Worm (Caenorhabditis elegans) whole organism, L2 larva: ENCODE results near the gene ZC196.4.

ENCODE experiments used
- Y55F3AM.14 ChIP-seq: fragments of 200-800 bp; sonication (Bioruptor generic); optimal IDR thresholded peaks from 2 replicates; lab custom pipeline; 2018; ENCODE audit warnings: mild to moderate bottlenecking, missing genetic modification characterization, missing compliant biosample characterization
- aly-2 ChIP-seq: fragments of 150-350 bp; optimal IDR thresholded peaks from 2 replicates; lab custom pipeline; 2014; ENCODE audit warnings: missing biosample characterization, missing genetic modification characterization
- egl-27 ChIP-seq: sonication (generic microtip); optimal IDR thresholded peaks from 3 replicates; lab custom pipeline; 2017; ENCODE audit warnings: missing biosample characterization, missing genetic modification reagents, missing genetic modification characterization
- lin-13 ChIP-seq: fragments of 150-350 bp; optimal IDR thresholded peaks from 2 replicates; lab custom pipeline; 2014; ENCODE audit warnings: missing biosample characterization, missing genetic modification reagents, missing genetic modification characterization
- lsy-2 ChIP-seq, 2 experiments: fragments of 150-350 bp in 1 of 2; sonication (generic microtip) in 1 of 2; optimal IDR thresholded peaks; 2 replicates each; lab custom pipeline; 2014 to 2017; ENCODE audit warnings: missing biosample characterization in 2 of 2, missing genetic modification characterization in 2 of 2
- nhr-77 ChIP-seq: fragments of 150-350 bp; optimal IDR thresholded peaks from 2 replicates; lab custom pipeline; 2014; ENCODE audit warnings: missing biosample characterization, missing genetic modification characterization
- skn-1 ChIP-seq: sonication (generic microtip); optimal IDR thresholded peaks from 2 replicates; lab custom pipeline; 2017; ENCODE audit warnings: missing biosample characterization, missing genetic modification characterization
- snpc-4 ChIP-seq: fragments of 150-350 bp; optimal IDR thresholded peaks from 2 replicates; lab custom pipeline; 2014; ENCODE audit warnings: missing biosample characterization, missing genetic modification characterization
- unc-62 ChIP-seq: fragments of 150-350 bp; optimal IDR thresholded peaks from 2 replicates; lab custom pipeline; 2014; ENCODE audit warnings: missing biosample characterization, missing genetic modification reagents, missing genetic modification characterization
- zag-1 ChIP-seq: fragments of 150-350 bp; optimal IDR thresholded peaks from 2 replicates; lab custom pipeline; 2014; ENCODE audit warnings: missing biosample characterization, missing genetic modification characterization
- ztf-11 ChIP-seq: sonication (generic microtip); optimal IDR thresholded peaks from 2 replicates; lab custom pipeline; 2017; ENCODE audit warnings: missing biosample characterization, missing genetic modification characterization

- TF ChIP-seq lin-13 (no peak), skn-1 (no peak), unc-62 (GFP tag; lab: Kevin White, UChicago) (no peak), zag-1 (no peak), snpc-4 (tag; lab: Kevin White, UChicago) (no peak), ztf-11 (no peak), Y55F3AM.14 (GFP tag; lab: Kevin White, UChicago) (no peak), aly-2 (no peak), lsy-2 (tag; optimal IDR thresholded peaks at IDR 0.05; lab: Kevin White, UChicago) (no peak), egl-27 (tag; lab: Kevin White, UChicago) (no peak), nhr-77 (no peak)
These were observed 49.1 kb upstream of the ZC196.4 start for ce11 chrV:8683787-8684186.
